Worm (Caenorhabditis elegans): ENCODE data around the gene C17A2.4.

Gene C17A2.4

ce11 chrII:3879945-3880344 is 40.3 kb downstream of the C17A2.4 start, which contains the start of gene nhr-166:
Gene nhr-166, plus strand, starts transcription at chrII:3880245.
- TF ChIP-seq nhr-23 (tag; optimal IDR thresholded peaks at IDR 0.05) (no peak), eor-1 (tag; optimal IDR thresholded peaks at IDR 0.05) (no peak), sea-2 (GFP tag; optimal IDR thresholded peaks at IDR 0.05) (no peak), lsy-12 (tag; optimal IDR thresholded peaks at IDR 0.05) (no peak)

Measured in whole organism, L3 larva.